Worm (Caenorhabditis elegans) whole organism, young adult: ENCODE data around the gene sri-57.
"Not testable (repeated sequence)": the region's sequence is repeated elsewhere in the genome, so short reads cannot be mapped to it uniquely, and the experiment has no call there.

Experiments
- B0261.1 ChIP-seq: sonication (generic microtip); optimal IDR thresholded peaks from 2 replicates; lab custom pipeline; 2016; ENCODE audit warnings: mild to moderate bottlenecking, missing genetic modification characterization, moderate library complexity, missing compliant biosample characterization
- C06A6.2 ChIP-seq: fragments of 200-800 bp; sonication (Bioruptor generic); conservative IDR thresholded peaks from 2 replicates; pipeline ENCODE4 v1.3.6; 2022; ENCODE audit warnings: missing genetic modification characterization, missing compliant biosample characterization
- F37B4.10 ChIP-seq: fragments of 200-800 bp; sonication (Bioruptor generic); IDR thresholded peaks from 2 replicates; pipeline ENCODE4 v1.3.6; 2022; ENCODE audit warnings: missing genetic modification characterization, missing compliant biosample characterization
- F57A8.1 ChIP-seq: fragments of 200-800 bp; sonication (Bioruptor generic); optimal IDR thresholded peaks from 2 replicates; lab custom pipeline; 2018; ENCODE audit warnings: mild to moderate bottlenecking, missing genetic modification characterization, moderate library complexity, missing compliant biosample characterization
- Y67H2A.10 ChIP-seq: fragments of 200-800 bp; sonication (Bioruptor generic); conservative IDR thresholded peaks from 2 replicates; pipeline ENCODE4 v1.3.6; 2022; ENCODE audit warnings: missing genetic modification reagents, missing genetic modification characterization, missing compliant biosample characterization
- akir-1 ChIP-seq: fragments of 200-800 bp; sonication (Bioruptor generic); optimal IDR thresholded peaks from 2 replicates; lab custom pipeline; 2018; ENCODE audit warnings: mild to moderate bottlenecking, missing genetic modification characterization, moderate library complexity, missing compliant biosample characterization
- ama-1 ChIP-seq, 3 experiments: fragments of 150-350 bp in 1 of 3; sonication (generic microtip) in 2 of 3; optimal IDR thresholded peaks; 2 replicates each; lab custom pipeline; 2014 to 2018; ENCODE audit warnings: missing biosample characterization in 2 of 3, missing genetic modification characterization in 2 of 3, missing genetic modification reagents in 2 of 3
- attf-3 ChIP-seq: fragments of 200-800 bp; sonication (Bioruptor generic); conservative IDR thresholded peaks from 2 replicates; pipeline ENCODE4 v1.3.6; 2022; ENCODE audit warnings: missing genetic modification reagents, missing genetic modification characterization, missing compliant biosample characterization
- attf-6 ChIP-seq: fragments of 200-800 bp; sonication (Bioruptor generic); IDR thresholded peaks from 2 replicates; pipeline ENCODE4 v1.3.6; 2022; ENCODE audit warnings: missing genetic modification reagents, missing genetic modification characterization, missing compliant biosample characterization
- cebp-2 ChIP-seq: fragments of 200-800 bp; sonication (Bioruptor generic); IDR thresholded peaks from 2 replicates; pipeline ENCODE4 v1.3.6; 2022; ENCODE audit warnings: missing genetic modification characterization, missing compliant biosample characterization
- dox-1 ChIP-seq: fragments of 200-800 bp; sonication (Bioruptor generic); IDR thresholded peaks from 2 replicates; pipeline ENCODE4 v1.3.6; 2022; ENCODE audit warnings: missing genetic modification reagents, missing genetic modification characterization, missing compliant biosample characterization
- dpff-1 ChIP-seq: sonication (generic microtip); optimal IDR thresholded peaks from 2 replicates; lab custom pipeline; 2017; ENCODE audit warnings: mild to moderate bottlenecking, missing genetic modification characterization, missing compliant biosample characterization
- him-1 ChIP-seq: sonication (generic microtip); optimal IDR thresholded peaks from 2 replicates; lab custom pipeline; 2016; ENCODE audit warnings: missing genotype, missing genetic modification reagents, missing genetic modification characterization, missing compliant biosample characterization
- hmg-1.2 ChIP-seq: fragments of 200-800 bp; sonication (Bioruptor generic); IDR thresholded peaks from 2 replicates; pipeline ENCODE4 v1.3.6; 2022; ENCODE audit warnings: missing genetic modification reagents, missing genetic modification characterization, missing compliant biosample characterization
- lin-26 ChIP-seq: fragments of 200-800 bp; sonication (Bioruptor generic); IDR thresholded peaks from 2 replicates; pipeline ENCODE4 v1.3.6; 2022; ENCODE audit warnings: missing genetic modification reagents, missing genetic modification characterization, missing compliant biosample characterization
- lir-1 ChIP-seq: fragments of 200-800 bp; sonication (Bioruptor generic); conservative IDR thresholded peaks from 2 replicates; pipeline ENCODE4 v1.3.6; 2022; ENCODE audit warnings: missing genetic modification reagents, missing genetic modification characterization, missing compliant biosample characterization
- mel-28 ChIP-seq: sonication (generic microtip); optimal IDR thresholded peaks from 2 replicates; lab custom pipeline; 2016; ENCODE audit warnings: borderline replicate concordance, mild to moderate bottlenecking, missing genetic modification characterization, missing compliant biosample characterization
- nhr-120 ChIP-seq: fragments of 200-800 bp; sonication (Bioruptor generic); IDR thresholded peaks from 2 replicates; pipeline ENCODE4 v1.3.6; 2022; ENCODE audit warnings: missing genetic modification characterization, missing compliant biosample characterization
- nhr-179 ChIP-seq: sonication (generic microtip); optimal IDR thresholded peaks from 2 replicates; lab custom pipeline; 2016; ENCODE audit warnings: mild to moderate bottlenecking, missing genetic modification characterization, missing compliant biosample characterization
- sea-2 ChIP-seq: fragments of 200-800 bp; sonication (Bioruptor generic); IDR thresholded peaks from 2 replicates; pipeline ENCODE4 v1.3.6; 2022; ENCODE audit warnings: missing genetic modification characterization, missing compliant biosample characterization
- snpc-3.4 ChIP-seq: sonication (generic microtip); optimal IDR thresholded peaks from 2 replicates; lab custom pipeline; 2017; ENCODE audit warnings: missing genetic modification characterization, mild to moderate bottlenecking, missing compliant biosample characterization, antibody characterized with exemption, moderate library complexity, missing genotype, missing genetic modification reagents
- tlf-1 ChIP-seq: fragments of 200-800 bp; sonication (Bioruptor generic); optimal IDR thresholded peaks from 2 replicates; lab custom pipeline; 2018; ENCODE audit warnings: mild to moderate bottlenecking, missing genetic modification characterization, missing compliant biosample characterization
- unc-130 ChIP-seq: sonication (generic microtip); optimal IDR thresholded peaks from 2 replicates; lab custom pipeline; 2016; ENCODE audit warnings: missing genetic modification reagents, missing genetic modification characterization, missing compliant biosample characterization
- zfh-2 ChIP-seq: fragments of 200-800 bp; sonication (Bioruptor generic); conservative IDR thresholded peaks from 2 replicates; pipeline ENCODE4 v1.3.6; 2022; ENCODE audit warnings: missing genetic modification reagents, missing genetic modification characterization, missing compliant biosample characterization
- zim-3 ChIP-seq: sonication (generic microtip); optimal IDR thresholded peaks from 2 replicates; lab custom pipeline; 2017; ENCODE audit warnings: mild to moderate bottlenecking, missing genetic modification characterization, moderate library complexity, missing compliant biosample characterization
- ztf-22 ChIP-seq: fragments of 200-800 bp; sonication (Bioruptor generic); optimal IDR thresholded peaks from 2 replicates; lab custom pipeline; 2018; ENCODE audit warnings: mild to moderate bottlenecking, missing genetic modification characterization, moderate library complexity, missing compliant biosample characterization

sri-57 gene

DNA sequence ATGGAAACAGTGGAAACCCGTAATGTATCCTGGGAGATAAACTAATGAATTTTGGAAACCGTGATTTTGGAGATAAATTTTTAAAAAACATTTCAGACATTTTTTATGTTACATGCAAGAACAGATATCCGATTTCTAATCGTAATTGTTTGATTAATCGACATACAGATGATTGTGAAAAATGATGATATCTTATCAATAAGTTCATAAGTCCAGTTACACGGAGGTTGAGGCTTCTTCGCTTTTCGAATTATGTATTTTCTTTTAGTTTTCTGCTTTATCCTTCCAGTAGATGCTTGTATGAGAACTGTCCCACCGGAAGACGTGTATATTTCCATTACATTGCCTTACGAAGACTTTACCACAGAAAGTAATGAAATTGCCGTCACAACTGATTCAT, 6.6 kb downstream of the sri-57 start, which contains the start of gene F22E5.22:
Gene F22E5.22, plus strand, starts transcription at position 301 of the 400 bp plus-strand sequence.
- no peak for TF ChIP-seq lir-1 (GFP tag; lab: Robert Waterston, UW)
- TF ChIP-seq attf-6 (GFP tag; lab: Robert Waterston, UW) = no peak
- TF ChIP-seq dox-1 = no peak
- TF ChIP-seq dpff-1 (tag; lab: Kevin White, UChicago) = no peak
- no peak for TF ChIP-seq F57A8.1 (GFP tag; lab: Kevin White, UChicago)
- TF ChIP-seq attf-3 (GFP tag; lab: Robert Waterston, UW) = no peak
- TF ChIP-seq snpc-3.4 (tag; lab: Kevin White, UChicago) = no peak
- TF ChIP-seq, all 124 proteins: peak for 0

ce11 chrII:2665081-2665480, 7.1 kb downstream of the sri-57 start, which contains the start of gene F22E5.2:
F22E5.2 (plus strand) TSS chrII:2665381.
- not testable (repeated sequence) for TF ChIP-seq nhr-179 (tag; lab: Kevin White, UChicago); Y67H2A.10 (GFP tag; lab: Robert Waterston, UW); sea-2 (GFP tag; lab: Robert Waterston, UW)

- TF ChIP-seq nhr-120 (GFP tag; lab: Robert Waterston, UW) = no peak
- no peak for TF ChIP-seq F37B4.10 (GFP tag; lab: Robert Waterston, UW)
- no peak for TF ChIP-seq ztf-22 (GFP tag; lab: Kevin White, UChicago)
- TF ChIP-seq dox-1 = no peak
- TF ChIP-seq zim-3 (tag; lab: Kevin White, UChicago) = no peak
- no peak for TF ChIP-seq B0261.1
- TF ChIP-seq mel-28 (tag; lab: Kevin White, UChicago) = no peak
- no peak for TF ChIP-seq him-1
- TF ChIP-seq lin-26 = no peak
- TF ChIP-seq akir-1 (GFP tag; lab: Kevin White, UChicago) = no peak
- no peak for TF ChIP-seq cebp-2 (GFP tag; lab: Robert Waterston, UW)
- TF ChIP-seq ama-1 (optimal IDR thresholded peaks at IDR 0.05; lab: Kevin White, UChicago) = no peak
- TF ChIP-seq ama-1 (GFP tag; optimal IDR thresholded peaks at IDR 0.05; lab: Kevin White, UChicago) = no peak
These were observed 12.9 kb downstream of the sri-57 start, which contains the start of gene gcy-21 for ce11 chrII:2659364-2659763. gcy-21 (plus strand) TSS chrII:2659664.

DNA sequence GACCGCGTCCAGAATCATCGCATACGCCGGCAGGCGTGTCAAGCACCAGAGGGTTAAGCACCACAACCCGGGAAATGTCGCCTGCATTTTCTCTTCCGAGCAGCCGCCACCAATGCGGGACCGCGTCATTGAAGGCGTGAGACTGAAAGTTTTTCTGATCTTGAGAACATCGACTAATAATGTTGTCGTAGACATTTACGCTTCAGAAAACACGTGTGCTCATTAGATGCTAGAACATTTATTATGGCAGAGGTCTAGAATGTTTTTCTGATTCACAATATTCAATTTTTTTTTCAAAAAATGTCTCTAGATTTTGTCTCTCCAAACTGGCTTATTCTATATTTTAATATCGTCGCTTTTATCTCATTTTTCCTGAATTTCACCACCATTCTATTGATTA, 15.6 kb downstream of the sri-57 start, which contains the start of gene sri-47:
Gene sri-47, plus strand, starts transcription at position 301 of the 400 bp plus-strand sequence.
- TF ChIP-seq ama-1 (optimal IDR thresholded peaks at IDR 0.05; lab: Kevin White, UChicago) (no peak), ama-1 (GFP tag; optimal IDR thresholded peaks at IDR 0.05; lab: Kevin White, UChicago) (no peak), tlf-1 (GFP tag; lab: Kevin White, UChicago) (no peak), zfh-2 (GFP tag; lab: Robert Waterston, UW) (0 out of 2 replicates have a peak, but pooled peaks have one; percentile 37)

DNA sequence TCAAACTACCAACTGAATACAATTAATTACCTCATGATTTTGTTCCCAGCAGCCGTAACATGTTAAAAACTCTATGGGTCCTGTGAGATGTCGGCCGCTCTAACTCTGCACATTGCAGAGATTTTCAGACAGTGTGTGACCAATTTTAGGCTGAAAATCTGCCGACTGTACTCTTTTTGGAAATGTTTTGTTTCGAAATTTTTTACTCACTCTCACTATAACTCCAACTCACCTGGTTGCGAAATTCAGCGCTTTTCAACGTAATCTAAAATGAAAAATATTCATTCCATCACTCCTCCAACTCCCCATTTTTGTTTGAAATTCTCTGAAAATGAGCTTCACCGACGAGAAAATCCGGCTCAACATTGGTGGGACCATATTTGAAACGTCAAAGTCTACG, 22.7 kb downstream of the sri-57 start, which contains the start of the genes F22E5.13 and F22E5.6:
Gene F22E5.13, minus strand, starts transcription at position 101 of the 400 bp plus-strand sequence.
Gene F22E5.6, plus strand, starts transcription at position 297 of the 400 bp plus-strand sequence.
- TF ChIP-seq ama-1 (optimal IDR thresholded peaks at IDR 0.05; lab: Kevin White, UChicago) (no peak), ama-1 (GFP tag; optimal IDR thresholded peaks at IDR 0.05; lab: Kevin White, UChicago) (no peak)

- TF ChIP-seq C06A6.2 (GFP tag; lab: Robert Waterston, UW) (0 out of 2 replicates have a peak, but pooled peaks have one; percentile 16), unc-130 (GFP tag; lab: Kevin White, UChicago) (no peak), hmg-1.2 (GFP tag; lab: Robert Waterston, UW) (peak; percentile 28; the same call in 1 of the 2 replicates)
- TF ChIP-seq, all 124 proteins: peak for 2
These were observed 23.2 kb downstream of the sri-57 start for ce11 chrII:2649015-2649414.
